Worm (Caenorhabditis elegans) whole organism, early embryonic: Measurements from ENCODE around the gene F46F5.13.

Experiments
- B0310.2 ChIP-seq: sonication (generic microtip); optimal IDR thresholded peaks from 2 replicates; lab custom pipeline; 2016; ENCODE audit warnings: mild to moderate bottlenecking, missing genetic modification characterization, missing compliant biosample characterization
- ama-1 ChIP-seq: fragments of 150-350 bp; optimal IDR thresholded peaks from 2 replicates; lab custom pipeline; 2014
- ceh-36 ChIP-seq: sonication (generic microtip); optimal IDR thresholded peaks from 2 replicates; lab custom pipeline; 2016; ENCODE audit warnings: missing genetic modification characterization, inconsistent platforms, missing compliant biosample characterization
- flt-1 ChIP-seq: fragments of 200-800 bp; sonication (Bioruptor generic); IDR thresholded peaks from 2 replicates; pipeline ENCODE4 v1.3.6; 2022; ENCODE audit warnings: missing genetic modification characterization, missing compliant biosample characterization
- hmg-4 ChIP-seq: fragments of 200-800 bp; sonication (Bioruptor generic); optimal IDR thresholded peaks from 2 replicates; lab custom pipeline; 2018; ENCODE audit warnings: mild to moderate bottlenecking, missing genetic modification characterization, missing compliant biosample characterization
- pes-1 ChIP-seq: fragments of 200-800 bp; sonication (Bioruptor generic); IDR thresholded peaks from 2 replicates; pipeline ENCODE4 v1.3.6; 2022; ENCODE audit warnings: missing genetic modification reagents, missing genetic modification characterization, missing compliant biosample characterization
- scrt-1 ChIP-seq: fragments of 200-800 bp; sonication (Bioruptor generic); IDR thresholded peaks from 2 replicates; pipeline ENCODE4 v1.3.6; 2022; ENCODE audit warnings: missing genetic modification characterization, missing compliant biosample characterization
- tbx-11 ChIP-seq: fragments of 200-800 bp; sonication (Bioruptor generic); IDR thresholded peaks from 2 replicates; pipeline ENCODE4 v1.3.6; 2022; ENCODE audit warnings: missing genetic modification characterization, missing compliant biosample characterization
- tbx-37 ChIP-seq: fragments of 200-800 bp; sonication (Bioruptor generic); conservative IDR thresholded peaks from 2 replicates; pipeline ENCODE4 v1.3.6; 2022; ENCODE audit warnings: missing genetic modification reagents, missing genetic modification characterization, missing compliant biosample characterization

ce11 chrII:797445-797844 lies 5.7 kb upstream of the F46F5.13 start:
- TF ChIP-seq ceh-36 (tag; lab: Kevin White, UChicago) (no peak), scrt-1 (GFP tag; lab: Robert Waterston, UW) (no peak), ama-1 (lab: Kevin White, UChicago) (no peak), B0310.2 (tag; lab: Kevin White, UChicago) (no peak), flt-1 (GFP tag; lab: Robert Waterston, UW) (no peak), tbx-11 (GFP tag; lab: Robert Waterston, UW) (no peak), hmg-4 (GFP tag; lab: Kevin White, UChicago) (no peak), tbx-37 (no peak), pes-1 (GFP tag; lab: Robert Waterston, UW) (no peak)
